Worm (Caenorhabditis elegans) whole organism, mixed stage, embryonic: ENCODE results near the gene F10D7.5.

Experiments used
- elt-3 ChIP-seq: fragments of 150-350 bp; optimal IDR thresholded peaks from 2 replicates; lab custom pipeline; 2014; ENCODE audit warnings: missing biosample characterization, missing genetic modification characterization
- lin-13 ChIP-seq: fragments of 150-350 bp; optimal IDR thresholded peaks from 2 replicates; lab custom pipeline; 2014; ENCODE audit warnings: missing biosample characterization, missing genetic modification characterization
- lsy-2 ChIP-seq: fragments of 150-350 bp; optimal IDR thresholded peaks from 2 replicates; lab custom pipeline; 2014; ENCODE audit warnings: missing biosample characterization, missing genetic modification characterization
- mab-5 ChIP-seq: fragments of 150-350 bp; optimal IDR thresholded peaks from 2 replicates; lab custom pipeline; 2014; ENCODE audit warnings: missing biosample characterization, missing genetic modification characterization
- mep-1 ChIP-seq: fragments of 150-350 bp; optimal IDR thresholded peaks from 2 replicates; lab custom pipeline; 2017; ENCODE audit warnings: missing biosample characterization, missing genetic modification reagents, missing genetic modification characterization, inconsistent platforms
- mls-2 ChIP-seq: sonication (generic microtip); optimal IDR thresholded peaks from 2 replicates; lab custom pipeline; 2016; ENCODE audit warnings: mild to moderate bottlenecking, missing genetic modification characterization, moderate library complexity, missing compliant biosample characterization
- nhr-237 ChIP-seq: fragments of 150-350 bp; optimal IDR thresholded peaks from 2 replicates; lab custom pipeline; 2014; ENCODE audit warnings: missing biosample characterization, missing genetic modification characterization
- pha-4 ChIP-seq: fragments of 150-350 bp; optimal IDR thresholded peaks from 2 replicates; lab custom pipeline; 2018; ENCODE audit warnings: missing biosample characterization, missing genetic modification reagents, missing genetic modification characterization
- snpc-4 ChIP-seq: fragments of 150-350 bp; optimal IDR thresholded peaks from 2 replicates; lab custom pipeline; 2014; ENCODE audit warnings: missing biosample characterization, missing genetic modification characterization
- unc-39 ChIP-seq: fragments of 150-350 bp; optimal IDR thresholded peaks from 2 replicates; lab custom pipeline; 2014; ENCODE audit warnings: missing biosample characterization, missing genetic modification characterization
- unc-62 ChIP-seq: fragments of 150-350 bp; optimal IDR thresholded peaks from 2 replicates; lab custom pipeline; 2014; ENCODE audit warnings: missing biosample characterization, missing genetic modification reagents, missing genetic modification characterization
- ztf-11 ChIP-seq: fragments of 150-350 bp; optimal IDR thresholded peaks from 2 replicates; lab custom pipeline; 2014; ENCODE audit warnings: missing biosample characterization, missing genetic modification characterization

DNA sequence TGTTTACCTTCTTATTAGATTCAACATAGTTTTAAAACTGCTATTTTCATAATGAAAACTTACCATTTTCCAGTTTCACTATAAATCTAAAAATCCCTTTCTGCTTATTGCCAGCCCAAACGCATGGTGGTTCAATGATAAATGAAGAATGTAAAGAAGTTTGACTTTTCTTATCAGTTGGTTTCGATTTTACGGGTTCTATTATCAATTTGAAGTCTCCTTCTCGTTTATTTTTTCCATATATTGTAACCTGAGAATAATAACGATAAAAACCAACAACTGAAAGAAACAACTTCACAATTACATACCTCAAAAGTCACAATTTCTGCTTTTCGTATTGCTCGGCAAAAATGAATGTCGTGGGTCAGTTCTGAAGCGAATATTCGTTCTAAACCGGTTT is 12.4 kb downstream of the F10D7.5 start:
- no peak for TF ChIP-seq unc-39 (tag; lab: Kevin White, UChicago)
- TF ChIP-seq lin-13 (tag; lab: Kevin White, UChicago), result no peak
- no peak for TF ChIP-seq ztf-11 (tag; lab: Kevin White, UChicago)
- TF ChIP-seq pha-4 (tag; lab: Kevin White, UChicago), result no peak
- TF ChIP-seq lsy-2 (tag; lab: Kevin White, UChicago), result no peak
- TF ChIP-seq unc-62 (GFP tag; lab: Kevin White, UChicago), result no peak
- TF ChIP-seq nhr-237 (tag; lab: Kevin White, UChicago), result no peak
- no peak for TF ChIP-seq elt-3 (tag; lab: Kevin White, UChicago)
- TF ChIP-seq mls-2 (tag; lab: Kevin White, UChicago), result no peak
- TF ChIP-seq mab-5 (tag; lab: Kevin White, UChicago), result no peak
- TF ChIP-seq mep-1, result no peak
- no peak for TF ChIP-seq snpc-4 (tag; lab: Kevin White, UChicago)
